Worm (Caenorhabditis elegans) whole organism, dauer: ENCODE results near the gene nlp-11.

Experiments
- unc-62 ChIP-seq: sonication (generic microtip); optimal IDR thresholded peaks from 2 replicates; lab custom pipeline; 2017; ENCODE audit warnings: missing biosample characterization, missing genetic modification reagents, missing genetic modification characterization

The nlp-11 gene

DNA sequence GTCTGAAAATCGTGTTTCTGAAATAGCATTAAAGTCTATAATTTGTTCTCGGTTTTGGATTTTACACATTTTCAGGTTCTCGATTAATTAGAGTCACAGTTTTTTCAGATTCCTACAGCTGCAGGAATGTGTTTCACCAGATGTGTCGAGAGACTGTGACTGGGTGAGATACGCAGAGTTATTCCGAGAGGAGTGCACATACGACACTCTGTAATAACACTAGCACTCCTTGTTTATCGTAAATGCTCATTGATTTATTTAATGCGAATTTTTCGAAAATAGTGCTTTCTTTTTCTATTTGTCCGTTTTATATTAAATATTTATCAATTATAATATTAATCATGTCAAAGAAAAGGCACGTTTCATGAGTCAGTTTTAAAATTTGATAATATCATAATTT is 24.4 kb downstream of the nlp-11 start, which contains the start of gene ZK1320.11:
ZK1320.11 (plus strand) TSS at position 243 of the 400 bp plus-strand sequence.
- no peak for TF ChIP-seq unc-62 (GFP tag; lab: Kevin White, UChicago)

DNA sequence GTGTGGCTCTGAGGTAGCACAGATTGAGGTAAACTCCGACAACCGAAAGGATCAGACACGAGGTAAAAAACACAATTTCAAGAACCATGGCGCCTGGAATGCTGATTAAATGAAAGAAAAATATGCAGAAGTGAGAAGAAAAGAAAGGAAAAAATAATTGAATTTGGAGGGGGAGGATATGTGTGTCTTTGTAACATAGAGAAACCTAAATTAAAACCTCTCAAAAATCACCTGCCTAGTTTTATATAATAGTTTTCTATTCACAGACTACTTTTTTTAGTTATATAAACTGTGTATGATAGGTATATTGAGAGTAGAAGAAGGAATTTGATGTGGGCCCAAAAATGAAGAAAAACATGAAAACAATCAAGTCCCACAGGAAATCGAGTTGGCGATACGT is 26.2 kb downstream of the nlp-11 start, which contains the start of gene ZK1320.5:
ZK1320.5 (minus strand) TSS at position 101 of the 400 bp plus-strand sequence.
- no peak for TF ChIP-seq unc-62 (GFP tag; lab: Kevin White, UChicago)

DNA sequence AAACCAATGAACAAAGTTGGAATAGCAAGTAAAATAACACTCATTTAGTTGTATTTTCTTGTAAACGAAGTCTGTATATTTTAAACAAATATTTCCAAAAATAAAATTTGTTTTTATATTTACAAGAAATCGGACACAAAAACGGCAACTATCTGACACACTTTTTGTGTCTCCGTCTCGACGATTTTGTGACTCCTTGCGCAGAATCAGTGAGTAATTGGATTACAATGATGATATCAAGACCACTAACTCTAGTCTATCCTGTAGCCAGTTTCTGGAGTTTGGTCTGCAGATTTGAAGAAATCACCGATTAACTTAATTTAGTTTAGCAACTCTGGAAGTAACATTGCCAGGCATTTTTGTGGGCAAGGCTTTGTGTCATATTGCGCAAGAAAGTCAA is 28.9 kb downstream of the nlp-11 start, which contains the start of gene cyp-13A10:
cyp-13A10 (minus strand) TSS at position 88 of the 400 bp plus-strand sequence.
- no peak for TF ChIP-seq unc-62 (GFP tag; lab: Kevin White, UChicago)

DNA sequence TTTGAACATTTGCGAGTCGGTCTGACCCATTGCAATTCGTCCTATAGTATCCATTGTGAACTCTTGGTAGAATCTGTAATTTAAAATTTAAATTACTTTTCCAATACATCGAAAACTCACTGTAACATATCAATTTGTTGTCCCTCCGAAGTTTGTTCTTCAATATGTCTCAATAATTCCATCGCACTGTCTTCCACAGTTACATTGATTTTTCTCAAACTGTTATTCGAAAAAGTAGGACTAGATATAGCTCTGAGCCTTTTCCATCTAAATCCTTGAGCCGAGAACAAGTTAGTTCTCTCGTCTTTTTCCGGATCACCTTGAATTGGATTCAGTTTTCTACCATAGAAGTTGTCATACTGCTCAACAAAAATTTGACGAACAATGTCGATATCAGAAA is 29.6 kb downstream of the nlp-11 start:
- no peak for TF ChIP-seq unc-62 (GFP tag; lab: Kevin White, UChicago)

ce11 chrII:9660379-9660778 is 31.4 kb downstream of the nlp-11 start, which contains the start of gene ZK1320.3:
ZK1320.3 (minus strand) TSS chrII:9660419.
- no peak for TF ChIP-seq unc-62 (GFP tag; lab: Kevin White, UChicago)

DNA sequence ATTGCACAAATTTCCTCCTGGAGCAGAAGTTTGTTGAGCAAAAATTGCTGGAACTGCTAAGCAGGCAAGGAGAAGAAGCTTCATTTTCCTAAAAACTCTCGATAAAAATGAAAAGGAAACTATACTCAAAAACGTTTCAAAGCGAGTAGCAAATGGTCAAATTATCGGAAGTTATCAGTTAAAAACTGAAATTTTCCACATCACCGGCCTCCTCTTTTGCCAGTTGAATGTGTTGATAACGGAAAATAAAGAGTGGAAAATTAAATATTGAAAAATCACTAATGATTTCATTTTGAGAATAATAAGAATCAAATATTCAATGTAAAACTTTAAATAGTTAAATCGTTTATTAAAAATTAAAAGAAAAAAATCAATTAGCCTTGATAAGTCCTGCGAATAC is 32.8 kb downstream of the nlp-11 start, which contains the start of gene ZK1320.2:
ZK1320.2 (minus strand) TSS at position 88 of the 400 bp plus-strand sequence.
- no peak for TF ChIP-seq unc-62 (GFP tag; lab: Kevin White, UChicago)

DNA sequence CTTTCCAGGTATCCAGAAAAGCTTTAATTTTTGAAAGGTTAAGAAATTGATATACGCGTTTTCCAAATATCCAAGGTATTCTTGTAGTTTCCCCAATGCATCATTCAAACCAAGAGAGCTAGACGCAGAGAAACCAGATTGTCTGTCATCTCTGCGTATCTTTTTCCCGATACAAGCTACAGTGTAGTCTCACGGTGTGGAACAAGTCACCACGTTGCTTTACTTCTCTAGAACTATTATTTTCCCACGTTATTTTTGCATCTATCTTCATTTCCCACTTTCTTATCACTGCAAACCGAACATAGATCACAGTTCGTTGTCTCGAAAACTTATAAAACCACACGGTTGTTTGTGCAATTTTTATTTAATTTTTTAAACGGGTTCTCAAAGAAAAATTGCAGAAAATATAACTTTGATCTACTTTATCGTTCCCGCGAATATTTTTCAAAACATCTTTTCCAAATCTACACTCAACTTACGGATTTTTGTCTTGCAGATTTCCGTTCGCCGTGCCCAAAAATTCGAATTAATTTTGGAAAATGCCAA is 35.5 kb downstream of the nlp-11 start, which contains the start of gene gstk-1:
gstk-1 (plus strand) TSS at position 496 of the 546 bp plus-strand sequence.
- TF ChIP-seq unc-62 (GFP tag; lab: Kevin White, UChicago): no peak

DNA sequence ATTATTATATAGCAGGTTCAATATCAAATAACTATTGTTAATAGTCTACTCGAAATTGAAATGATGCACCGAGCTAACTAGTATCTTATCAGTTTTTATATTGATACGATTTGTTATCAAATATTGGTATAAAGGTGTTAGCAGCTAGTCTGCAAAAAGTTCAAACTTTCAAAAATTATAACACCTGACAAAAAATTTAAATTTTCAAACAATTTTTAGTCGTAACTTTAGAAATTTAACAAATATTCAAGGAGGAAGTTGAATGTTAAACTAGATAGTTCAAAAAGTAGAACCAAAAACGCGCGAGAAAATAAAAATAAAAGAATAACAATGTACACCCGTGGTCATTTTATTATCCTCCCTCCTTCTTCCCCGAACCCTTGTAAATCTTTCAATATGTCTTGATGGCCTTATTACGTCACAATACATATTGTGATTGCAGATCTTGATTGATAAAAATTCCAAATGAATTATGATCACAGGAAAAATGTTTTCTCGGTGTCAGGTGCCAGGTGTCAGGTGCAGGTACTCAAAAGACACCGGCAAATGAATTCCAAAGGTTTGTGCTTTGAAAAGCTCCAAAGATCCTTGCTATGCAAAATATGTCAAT is 36.1 kb downstream of the nlp-11 start, which contains the start of gene ZK1307.1:
ZK1307.1 (minus strand) TSS at position 51 of the 610 bp plus-strand sequence.
- no peak for TF ChIP-seq unc-62 (GFP tag; lab: Kevin White, UChicago)

DNA sequence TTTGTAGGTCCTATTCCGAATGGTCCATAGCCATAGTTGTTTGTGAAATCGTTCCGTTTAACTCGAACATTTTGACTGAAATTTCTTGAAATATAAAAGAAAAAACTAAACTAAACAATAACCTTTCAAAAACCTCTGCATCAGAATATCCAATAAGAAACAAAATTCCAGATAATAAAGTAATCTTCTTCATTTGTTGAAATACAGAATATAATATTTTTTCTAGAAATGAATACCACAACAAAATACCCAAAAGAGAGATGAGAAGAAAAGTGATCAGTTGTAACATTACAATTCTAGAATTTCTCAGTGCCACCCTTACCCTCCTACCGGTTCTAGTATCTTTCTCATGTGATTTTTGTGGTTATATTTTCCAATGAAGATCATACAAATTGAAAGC is 38.1 kb downstream of the nlp-11 start, which contains the start of gene ZK1307.2:
ZK1307.2 (minus strand) TSS at position 274 of the 400 bp plus-strand sequence.
- TF ChIP-seq unc-62 (GFP tag; lab: Kevin White, UChicago): no peak

- no peak for TF ChIP-seq unc-62 (GFP tag; lab: Kevin White, UChicago)
These were observed 38.8 kb downstream of the nlp-11 start, which contains the start of gene ZK1307.3 for ce11 chrII:9652919-9653318. ZK1307.3 (minus strand) TSS chrII:9653019.

DNA sequence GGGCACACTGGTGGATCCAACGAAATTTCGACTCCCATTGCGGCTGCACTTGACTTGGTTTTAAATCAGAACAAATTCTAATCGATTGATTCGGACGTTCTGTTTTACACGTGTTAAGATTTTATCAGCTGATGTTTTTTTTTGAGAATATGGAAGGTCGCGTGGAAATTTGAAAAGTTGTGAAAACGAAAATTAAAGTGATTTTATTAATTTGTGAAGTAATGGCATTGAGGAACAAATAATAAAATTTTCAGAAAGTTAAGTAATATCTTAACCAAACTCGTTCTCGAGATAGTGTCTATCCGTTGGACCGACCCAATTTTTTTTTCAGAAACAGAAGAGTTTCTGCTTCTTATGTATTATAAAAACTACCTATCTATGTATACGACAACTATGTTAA is 40.0 kb downstream of the nlp-11 start, which contains the start of gene ZK1307.4:
ZK1307.4 (minus strand) TSS at position 101 of the 400 bp plus-strand sequence.
- TF ChIP-seq unc-62 (GFP tag; lab: Kevin White, UChicago): no peak

- no peak for TF ChIP-seq unc-62 (GFP tag; lab: Kevin White, UChicago)
These were observed 42.5 kb downstream of the nlp-11 start, which contains the start of gene ZK1307.9 for ce11 chrII:9649191-9649590. ZK1307.9 (plus strand) TSS chrII:9649491.

DNA sequence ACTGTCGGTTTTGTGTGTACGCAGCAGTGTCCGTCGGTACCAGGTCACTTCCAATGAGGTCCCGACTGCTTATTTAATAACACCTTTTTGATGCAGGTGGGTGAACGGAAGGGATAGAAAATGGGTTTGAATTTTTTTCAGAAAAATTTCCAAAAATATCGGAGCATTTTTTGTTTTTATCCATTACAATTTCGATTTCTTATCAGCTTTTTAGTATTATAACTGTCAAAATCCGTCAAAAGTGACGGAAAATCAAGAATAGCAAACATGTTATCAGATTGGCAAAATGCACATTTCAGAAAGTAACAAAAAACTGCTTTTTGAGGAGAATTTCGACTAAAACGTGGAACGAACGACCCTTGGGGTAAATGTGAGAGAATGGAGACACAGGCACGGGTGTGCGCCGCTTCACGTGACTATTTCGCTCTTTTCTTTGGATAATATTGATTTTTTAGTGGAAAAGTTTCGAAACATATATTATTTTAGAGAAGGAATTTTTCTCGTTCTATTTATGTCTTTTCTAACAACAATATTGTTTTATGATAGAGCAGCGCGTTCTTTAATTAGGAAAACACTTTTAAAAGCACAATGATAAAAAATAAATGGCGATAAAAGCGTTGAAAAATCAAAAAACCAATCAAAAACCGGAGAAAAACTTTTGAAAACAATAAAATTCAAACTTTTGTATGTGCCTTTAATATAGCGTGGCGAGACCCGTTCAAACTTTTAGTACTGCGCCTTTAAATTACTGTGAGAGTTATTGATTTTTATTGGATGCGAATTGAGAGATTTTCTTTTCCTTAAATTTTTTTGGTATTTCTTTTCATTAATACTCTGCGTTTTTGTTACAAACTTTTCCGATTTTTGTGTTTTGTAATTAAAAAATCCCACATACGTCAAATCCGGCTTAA is 44.6 kb downstream of the nlp-11 start, which contains the start of gene sqv-8:
sqv-8 (plus strand) TSS at position 51 of the 911 bp plus-strand sequence.
- no peak for TF ChIP-seq unc-62 (GFP tag; lab: Kevin White, UChicago)

DNA sequence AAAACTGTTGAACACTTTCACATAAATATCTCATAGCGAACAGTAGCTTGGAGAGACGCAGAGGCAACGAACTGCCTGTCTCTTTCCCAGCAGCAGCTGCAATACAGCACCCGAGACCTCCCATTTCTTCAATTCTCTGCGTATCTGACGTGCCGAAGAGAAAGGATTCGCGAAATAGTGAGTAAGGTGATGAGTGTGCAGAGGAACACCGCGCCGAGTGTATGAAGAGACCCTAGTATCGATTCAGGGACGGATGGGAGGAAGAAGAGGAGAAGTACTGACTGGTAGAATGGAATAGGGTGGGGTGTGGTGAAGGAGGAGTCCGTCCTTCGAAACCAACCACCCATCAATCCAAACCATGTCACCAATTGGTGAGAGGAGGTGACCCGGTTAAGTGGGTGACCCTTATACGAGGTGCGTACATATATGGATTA is 45.6 kb downstream of the nlp-11 start:
- TF ChIP-seq unc-62 (GFP tag; lab: Kevin White, UChicago): no peak
